Fruit fly (Drosophila melanogaster) whole organism, pupa: ENCODE data around the gene Cht5.

Source experiments
- CG34367 ChIP-seq: fragments of 200-800 bp; sonication (Bioruptor generic); optimal IDR thresholded peaks from 2 replicates; lab custom pipeline; 2018; ENCODE audit warnings: missing biosample characterization, mild to moderate bottlenecking, missing genetic modification characterization
- gl ChIP-seq: fragments of 200-800 bp; sonication (Bioruptor generic); optimal IDR thresholded peaks from 2 replicates; lab custom pipeline; 2018; ENCODE audit warnings: missing biosample characterization, mild to moderate bottlenecking, missing genetic modification characterization

DNA sequence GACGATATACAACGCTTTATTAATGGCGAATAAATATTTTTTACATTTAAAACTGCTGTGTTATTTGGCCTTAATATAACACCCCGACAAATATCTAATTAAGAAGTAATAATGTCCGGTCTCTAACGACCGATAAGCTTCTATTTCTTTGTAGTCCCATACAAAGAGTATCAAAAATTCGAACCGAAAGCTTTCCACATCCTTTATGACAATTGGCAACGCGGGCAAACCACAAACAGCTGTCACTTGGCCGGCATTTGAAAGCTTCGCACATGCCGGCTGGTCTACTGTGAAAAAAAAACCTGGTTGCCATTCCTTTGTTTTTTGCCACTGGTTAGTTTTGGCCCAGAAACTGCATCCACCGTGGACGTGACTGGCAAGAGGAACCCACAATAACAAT, 14.7 kb downstream of the Cht5 start, which contains the start of gene Dip-B:
- TF ChIP-seq gl (tag; lab: Kevin White, UChicago) (no peak), CG34367 (tag; lab: Kevin White, UChicago) (no peak)
